Worm (Caenorhabditis elegans): ENCODE measurements around the gene osm-11.

Gene osm-11

ce11 chrX:17421532-17422078 is at the start of gene osm-11:
Gene osm-11, minus strand, starts transcription at chrX:17421582.
- TF ChIP-seq K11D2.4 (GFP tag; IDR thresholded peaks at IDR 0.05) (no peak), attf-6 (GFP tag; IDR thresholded peaks at IDR 0.05) (no peak), attf-3 (GFP tag; conservative IDR thresholded peaks at IDR 0.05) (no peak), nfyb-1 (GFP tag; IDR thresholded peaks at IDR 0.05) (no peak), nhr-179 (tag; optimal IDR thresholded peaks at IDR 0.05) (no peak), ztf-28 (GFP tag; IDR thresholded peaks at IDR 0.05) (no peak), ceh-79 (tag; optimal IDR thresholded peaks at IDR 0.05) (no peak), egrh-3 (GFP tag; IDR thresholded peaks at IDR 0.05) (no peak), him-1 (tag; optimal IDR thresholded peaks at IDR 0.05) (no peak), xnd-1 (tag; optimal IDR thresholded peaks at IDR 0.05) (no peak), akir-1 (GFP tag; optimal IDR thresholded peaks at IDR 0.05) (no peak), aptf-2 (GFP tag; conservative IDR thresholded peaks at IDR 0.05) (no peak)

DNA sequence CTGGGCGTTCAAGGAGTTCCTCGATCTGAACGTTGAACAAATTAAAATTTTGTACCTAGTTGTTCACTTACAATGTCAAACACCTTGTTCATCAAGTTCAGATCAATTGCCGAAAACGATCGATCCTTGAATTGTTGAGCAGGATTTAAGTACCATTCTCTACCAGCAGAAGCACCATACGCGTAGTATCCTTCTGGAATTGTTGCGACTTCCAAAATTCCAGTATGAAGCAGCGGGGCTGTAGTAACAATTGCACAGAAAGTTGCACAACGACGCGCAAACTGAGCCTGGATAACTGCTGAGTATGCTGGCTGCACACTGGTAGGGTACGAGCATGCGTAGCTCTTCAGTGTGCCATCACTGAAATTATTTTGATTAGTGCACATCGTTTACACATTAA is 47.1 kb upstream of the osm-11 start:
- TF ChIP-seq tbx-9 (tag; optimal IDR thresholded peaks at IDR 0.05; ENCODE audit: borderline replicate concordance) (no peak), madf-8 (GFP tag; conservative IDR thresholded peaks at IDR 0.05) (no peak), ceh-79 (tag; optimal IDR thresholded peaks at IDR 0.05) (no peak), ama-1 (optimal IDR thresholded peaks at IDR 0.05) (no peak), ama-1 (GFP tag; optimal IDR thresholded peaks at IDR 0.05) (no peak), lin-40 (tag; optimal IDR thresholded peaks at IDR 0.05) (no peak), madf-10 (tag; optimal IDR thresholded peaks at IDR 0.05) (no peak), mel-28 (tag; optimal IDR thresholded peaks at IDR 0.05; ENCODE audit: borderline replicate concordance) (no peak), D2030.7 (GFP tag; IDR thresholded peaks at IDR 0.05) (no peak), lin-26 (GFP tag; IDR thresholded peaks at IDR 0.05) (no peak), T26A5.8 (tag; optimal IDR thresholded peaks at IDR 0.05) (no peak), cebp-2 (GFP tag; IDR thresholded peaks at IDR 0.05) (no peak), nhr-90 (tag; optimal IDR thresholded peaks at IDR 0.05) (no peak), nhr-120 (GFP tag; IDR thresholded peaks at IDR 0.05) (no peak), dpl-1 (GFP tag; optimal IDR thresholded peaks at IDR 0.05) (no peak), unc-62 (GFP tag; optimal IDR thresholded peaks at IDR 0.05) (no peak)

DNA sequence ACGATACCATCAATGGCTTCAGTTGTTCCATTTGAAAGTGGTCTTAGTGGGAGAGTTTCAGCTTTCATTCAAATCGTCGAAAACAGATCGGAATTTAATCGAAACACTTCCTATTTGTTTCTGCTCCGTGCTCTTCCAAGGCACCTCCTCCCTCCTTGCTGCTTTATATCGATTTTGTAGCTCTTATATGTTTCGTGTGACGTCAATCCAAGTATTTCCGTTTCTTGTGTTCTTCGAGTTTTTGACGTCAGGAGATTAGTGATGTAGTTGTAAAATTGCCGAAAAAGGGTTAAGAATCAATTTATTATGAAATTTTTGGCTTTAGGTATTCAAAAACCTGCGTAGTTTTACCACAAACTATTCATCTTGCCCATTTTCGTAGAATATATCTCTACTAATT is 45.2 kb upstream of the osm-11 start, which contains the start of gene ZK54.3:
Gene ZK54.3 (minus strand): TSS at position 391 of the 400 bp plus-strand sequence.
- no peak for TF ChIP-seq Y53F4B.3 (GFP tag; IDR thresholded peaks at IDR 0.05)
- peak; percentile 32 for TF ChIP-seq lin-40 (tag; optimal IDR thresholded peaks at IDR 0.05)
- TF ChIP-seq cebp-1 (GFP tag; IDR thresholded peaks at IDR 0.05): no peak
- peak; percentile 38 for TF ChIP-seq cebp-1 (tag; optimal IDR thresholded peaks at IDR 0.05)
- no peak for TF ChIP-seq lin-26 (GFP tag; IDR thresholded peaks at IDR 0.05)

ce11 chrX:17464801-17465200 is 43.4 kb upstream of the osm-11 start, which contains the start of gene slc-17.1:
Gene slc-17.1, minus strand, starts transcription at chrX:17464901.
- TF ChIP-seq somi-1 (GFP tag; optimal IDR thresholded peaks at IDR 0.05): no peak
- TF ChIP-seq lag-1 (GFP tag; IDR thresholded peaks at IDR 0.05): 0 out of 2 replicates have a peak, but pooled peaks have one; percentile 28

DNA sequence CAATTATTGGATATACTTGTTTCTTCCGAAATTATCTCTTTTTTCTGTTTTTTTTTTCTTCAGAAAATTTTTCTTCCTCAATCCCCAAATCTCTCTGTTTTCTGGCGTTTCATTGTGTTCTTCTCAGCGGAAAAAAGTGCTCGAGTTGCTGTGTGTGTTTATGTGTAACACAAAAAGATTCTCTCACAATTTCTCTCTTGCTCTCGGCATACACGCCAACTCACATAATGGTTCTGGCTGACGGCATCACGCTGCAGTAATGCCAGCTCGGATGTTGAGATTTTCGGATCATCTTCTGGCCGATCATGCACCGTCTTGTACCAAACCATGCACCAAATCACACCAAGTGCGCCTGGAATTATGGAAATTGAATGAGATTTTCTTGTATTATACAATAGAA is 40.6 kb upstream of the osm-11 start:
- TF ChIP-seq ztf-25 (GFP tag; IDR thresholded peaks at IDR 0.05) (no peak), efl-1 (GFP tag; optimal IDR thresholded peaks at IDR 0.05) (no peak), T07F8.4 (tag; optimal IDR thresholded peaks at IDR 0.05) (no peak), mes-4 (tag; optimal IDR thresholded peaks at IDR 0.05) (no peak), egl-18 (GFP tag; IDR thresholded peaks at IDR 0.05) (no peak), rec-8 (tag; optimal IDR thresholded peaks at IDR 0.05) (no peak)
